Worm (Caenorhabditis elegans): ENCODE results near the gene spig-10.

ce11 chrV:7046005-7046404 is 39.9 kb downstream of the spig-10 start, which contains the start of gene F20A1.2:
- no peak for TF ChIP-seq klf-2 (GFP tag; conservative IDR thresholded peaks at IDR 0.05)
- no peak for TF ChIP-seq tab-1 (GFP tag; IDR thresholded peaks at IDR 0.05)
- no peak for TF ChIP-seq med-1 (GFP tag; optimal IDR thresholded peaks at IDR 0.05; ENCODE audit: insufficient read depth)
- no peak for TF ChIP-seq flt-1 (GFP tag; IDR thresholded peaks at IDR 0.05)
- TF ChIP-seq T22C8.4 (GFP tag; IDR thresholded peaks at IDR 0.05) = no peak
